Worm (Caenorhabditis elegans): Measurements from ENCODE around the gene pat-3.

- no peak for TF ChIP-seq pqm-1 (tag; optimal IDR thresholded peaks at IDR 0.05)
- TF ChIP-seq zfp-3 (GFP tag; conservative IDR thresholded peaks at IDR 0.05), result no peak
Observed at ce11 chrIII:3928136-3928535, 14.2 kb upstream of the pat-3 start, which contains the start of gene F37A8.1.
